Worm (Caenorhabditis elegans) whole organism, L3 larva: ENCODE data around the gene ets-7.

ENCODE experiments used
- R02D3.7 ChIP-seq: fragments of 150-350 bp; optimal IDR thresholded peaks from 2 replicates; lab custom pipeline; 2014; ENCODE audit warnings: missing biosample characterization, missing genetic modification characterization
- ama-1 ChIP-seq: fragments of 150-350 bp; optimal IDR thresholded peaks from 2 replicates; lab custom pipeline; 2018
- elt-3 ChIP-seq, 3 experiments: fragments of 150-350 bp in 1 of 3; sonication (generic microtip) in 2 of 3; optimal IDR thresholded peaks; 2 replicates in 2 of 3; 4 replicates in 1 of 3; lab custom pipeline; 2014 to 2017; ENCODE audit warnings: missing biosample characterization in 3 of 3, missing genetic modification characterization in 3 of 3
- lin-39 ChIP-seq: fragments of 150-350 bp; optimal IDR thresholded peaks from 2 replicates; lab custom pipeline; 2018; ENCODE audit warnings: missing biosample characterization, missing genetic modification reagents, missing genetic modification characterization
- mml-1 ChIP-seq: fragments of 150-350 bp; sonication (generic microtip); optimal IDR thresholded peaks from 3 replicates; lab custom pipeline; 2014; ENCODE audit warnings: missing biosample characterization, missing genetic modification characterization
- tbx-2 ChIP-seq: sonication (generic microtip); optimal IDR thresholded peaks from 2 replicates; lab custom pipeline; 2016; ENCODE audit warnings: mild to moderate bottlenecking, missing genetic modification characterization, missing compliant biosample characterization
- ztf-11 ChIP-seq: fragments of 150-350 bp; optimal IDR thresholded peaks from 2 replicates; lab custom pipeline; 2014; ENCODE audit warnings: missing biosample characterization, missing genetic modification characterization

- TF ChIP-seq elt-3 (tag; optimal IDR thresholded peaks at IDR 0.05; lab: Kevin White, UChicago) = no peak
- no peak for TF ChIP-seq lin-39 (tag; lab: Kevin White, UChicago)
- TF ChIP-seq ztf-11 (tag; lab: Kevin White, UChicago) = no peak
- no peak for TF ChIP-seq mml-1 (tag; lab: Kevin White, UChicago)
- no peak for TF ChIP-seq R02D3.7 (tag; lab: Kevin White, UChicago)
- no peak for TF ChIP-seq tbx-2 (tag; lab: Kevin White, UChicago)
- no peak for TF ChIP-seq ama-1 (lab: Kevin White, UChicago)
Observed at ce11 chrV:7521304-7521703, 37.3 kb downstream of the ets-7 start.
